Worm (Caenorhabditis elegans): ENCODE measurements around the gene ttr-49.

- TF ChIP-seq elt-3 (tag; optimal IDR thresholded peaks at IDR 0.05) = no peak
- no peak for TF ChIP-seq ces-1 (GFP tag; optimal IDR thresholded peaks at IDR 0.05)
- no peak for TF ChIP-seq unc-62 (GFP tag; optimal IDR thresholded peaks at IDR 0.05)
- no peak for TF ChIP-seq pag-3 (tag; optimal IDR thresholded peaks at IDR 0.05; ENCODE audit: borderline replicate concordance, insufficient read depth)
- TF ChIP-seq pax-3 (tag; optimal IDR thresholded peaks at IDR 0.05) = no peak
- no peak for TF ChIP-seq aly-2 (tag; optimal IDR thresholded peaks at IDR 0.05)
Observed at ce11 chrV:9334216-9334615, 22.1 kb downstream of the ttr-49 start, which contains the start of gene ucp-4.

All from whole organism, L1 larva.